Worm (Caenorhabditis elegans) whole organism, young adult: ENCODE measurements around the gene F55B11.2.

Experiments
- F10E7.11 ChIP-seq: sonication (generic microtip); optimal IDR thresholded peaks from 2 replicates; lab custom pipeline; 2017; ENCODE audit warnings: mild to moderate bottlenecking, missing genetic modification characterization, moderate library complexity, missing compliant biosample characterization
- F33H1.4 ChIP-seq: fragments of 200-800 bp; sonication (Bioruptor generic); IDR thresholded peaks from 2 replicates; pipeline ENCODE4 v1.3.6; 2022; ENCODE audit warnings: missing genetic modification reagents, missing genetic modification characterization, missing compliant biosample characterization
- Y56A3A.18 ChIP-seq: fragments of 200-800 bp; sonication (Bioruptor generic); IDR thresholded peaks from 2 replicates; pipeline ENCODE4 v1.3.6; 2022; ENCODE audit warnings: missing genetic modification reagents, missing genetic modification characterization, missing compliant biosample characterization
- ceh-91 ChIP-seq: fragments of 200-800 bp; sonication (Bioruptor generic); IDR thresholded peaks from 2 replicates; pipeline ENCODE4 v1.3.6; 2022; ENCODE audit warnings: missing genetic modification reagents, missing genetic modification characterization, missing compliant biosample characterization
- dpl-1 ChIP-seq: fragments of 150-350 bp; optimal IDR thresholded peaks from 2 replicates; lab custom pipeline; 2014; ENCODE audit warnings: missing biosample characterization, missing genetic modification reagents, missing genetic modification characterization
- gei-17 ChIP-seq: fragments of 200-800 bp; sonication (Bioruptor generic); optimal IDR thresholded peaks from 2 replicates; lab custom pipeline; 2018; ENCODE audit warnings: mild to moderate bottlenecking, missing genetic modification characterization, missing compliant biosample characterization
- unc-62 ChIP-seq: fragments of 150-350 bp; optimal IDR thresholded peaks from 2 replicates; lab custom pipeline; 2014; ENCODE audit warnings: missing biosample characterization, missing genetic modification reagents, missing genetic modification characterization

ce11 chrIV:14385140-14385539 is 38.0 kb downstream of the F55B11.2 start:
- TF ChIP-seq ceh-91 (no peak), F33H1.4 (GFP tag; lab: Robert Waterston, UW) (no peak), unc-62 (GFP tag; lab: Kevin White, UChicago) (no peak), F10E7.11 (tag; lab: Kevin White, UChicago) (no peak), Y56A3A.18 (GFP tag; lab: Robert Waterston, UW) (no peak), dpl-1 (GFP tag; lab: Kevin White, UChicago) (no peak), gei-17 (GFP tag; lab: Kevin White, UChicago) (no peak)
